Worm (Caenorhabditis elegans) whole organism, L4 larva: ENCODE measurements around the gene F45E12.5.

Experiments used
- F37D6.2 ChIP-seq: sonication (generic microtip); optimal IDR thresholded peaks from 2 replicates; lab custom pipeline; 2016; ENCODE audit warnings: mild to moderate bottlenecking, missing genetic modification characterization, missing compliant biosample characterization
- F44E2.7 ChIP-seq: fragments of 200-800 bp; sonication (Bioruptor generic); IDR thresholded peaks from 2 replicates; pipeline ENCODE4 v2.1.2; 2022; ENCODE audit warnings: missing genetic modification characterization, missing compliant biosample characterization
- F49E8.2 ChIP-seq: sonication (generic microtip); optimal IDR thresholded peaks from 2 replicates; lab custom pipeline; 2016; ENCODE audit warnings: missing compliant biosample characterization, mild to moderate bottlenecking, missing genetic modification characterization, borderline replicate concordance
- T20F7.1 ChIP-seq: fragments of 200-800 bp; sonication (Bioruptor generic); optimal IDR thresholded peaks from 2 replicates; lab custom pipeline; 2018; ENCODE audit warnings: mild to moderate bottlenecking, missing genetic modification characterization, missing compliant biosample characterization
- T26A8.4 ChIP-seq: fragments of 200-800 bp; sonication (Bioruptor generic); IDR thresholded peaks from 2 replicates; pipeline ENCODE4 v1.3.6; 2022; ENCODE audit warnings: missing genetic modification characterization, missing compliant biosample characterization
- Y105C5A.15 ChIP-seq: fragments of 200-800 bp; sonication (Bioruptor generic); IDR thresholded peaks from 2 replicates; pipeline ENCODE4 v1.3.6; 2022; ENCODE audit warnings: missing genetic modification characterization, missing compliant biosample characterization
- Y48G9A.11 ChIP-seq: fragments of 200-800 bp; sonication (Bioruptor generic); IDR thresholded peaks from 2 replicates; pipeline ENCODE4 v1.3.6; 2022; ENCODE audit warnings: missing genetic modification reagents, missing genetic modification characterization, missing compliant biosample characterization
- Y5F2A.4 ChIP-seq: fragments of 200-800 bp; sonication (Bioruptor generic); optimal IDR thresholded peaks from 2 replicates; lab custom pipeline; 2018; ENCODE audit warnings: mild to moderate bottlenecking, missing genetic modification characterization, missing compliant biosample characterization
- ZK337.2 ChIP-seq: fragments of 200-800 bp; sonication (Bioruptor generic); IDR thresholded peaks from 2 replicates; pipeline ENCODE4 v1.3.6; 2022; ENCODE audit warnings: missing genetic modification reagents, missing genetic modification characterization, missing compliant biosample characterization
- aha-1 ChIP-seq: fragments of 150-350 bp; peaks from one replicate; lab custom pipeline; 2014; ENCODE audit warnings: missing biosample characterization, missing genetic modification characterization
- ama-1 ChIP-seq: fragments of 150-350 bp; optimal IDR thresholded peaks from 2 replicates; lab custom pipeline; 2014; ENCODE audit warnings: inconsistent platforms, mixed read lengths
- attf-4 ChIP-seq: sonication (generic microtip); optimal IDR thresholded peaks from 3 replicates; lab custom pipeline; 2017; ENCODE audit warnings: missing biosample characterization, missing genetic modification characterization
- ceh-28 ChIP-seq: fragments of 150-350 bp; optimal IDR thresholded peaks from 2 replicates; lab custom pipeline; 2014; ENCODE audit warnings: missing biosample characterization, missing genetic modification reagents, missing genetic modification characterization
- ceh-32 ChIP-seq: sonication (generic microtip); optimal IDR thresholded peaks from 2 replicates; lab custom pipeline; 2016; ENCODE audit warnings: mild to moderate bottlenecking, missing genetic modification characterization, missing compliant biosample characterization; ENCODE audit not compliant: poor library complexity
- cey-2 ChIP-seq: sonication (generic microtip); optimal IDR thresholded peaks from 3 replicates; lab custom pipeline; 2017; ENCODE audit warnings: missing genetic modification characterization, mild to moderate bottlenecking, missing compliant biosample characterization, antibody characterized with exemption, borderline replicate concordance; ENCODE audit not compliant: insufficient read depth
- ctbp-1 ChIP-seq: fragments of 200-800 bp; sonication (Bioruptor generic); IDR thresholded peaks from 2 replicates; pipeline ENCODE4 v1.3.6; 2022; ENCODE audit warnings: missing genetic modification reagents, missing genetic modification characterization, missing compliant biosample characterization
- daf-12 ChIP-seq: fragments of 150-350 bp; optimal IDR thresholded peaks from 2 replicates; lab custom pipeline; 2014; ENCODE audit warnings: missing biosample characterization, missing genetic modification reagents, missing genetic modification characterization
- dmd-8 ChIP-seq: fragments of 200-800 bp; sonication (Bioruptor generic); IDR thresholded peaks from 2 replicates; pipeline ENCODE4 v1.3.6; 2022; ENCODE audit warnings: missing genetic modification characterization, missing compliant biosample characterization
- duxl-1 ChIP-seq: sonication (generic microtip); optimal IDR thresholded peaks from 2 replicates; lab custom pipeline; 2016; ENCODE audit warnings: mild to moderate bottlenecking, missing genetic modification characterization, moderate library complexity, missing compliant biosample characterization; ENCODE audit not compliant: poor library complexity
- dve-1 ChIP-seq: sonication (generic microtip); optimal IDR thresholded peaks from 2 replicates; lab custom pipeline; 2017; ENCODE audit warnings: antibody characterized with exemption, mild to moderate bottlenecking, missing genetic modification characterization, missing compliant biosample characterization; ENCODE audit not compliant: insufficient read depth
- fos-1 ChIP-seq: fragments of 150-350 bp; optimal IDR thresholded peaks from 2 replicates; lab custom pipeline; 2014; ENCODE audit warnings: missing biosample characterization, missing genetic modification characterization
- hif-1 ChIP-seq, 2 experiments: sonication (generic microtip); optimal IDR thresholded peaks; 2 replicates each; lab custom pipeline; 2016 to 2017; ENCODE audit warnings: missing compliant biosample characterization in 2 of 2, missing genetic modification characterization in 2 of 2, missing genetic modification reagents in 2 of 2, missing genotype in 2 of 2, mild to moderate bottlenecking in 1 of 2
- hlh-30 ChIP-seq: sonication (generic microtip); optimal IDR thresholded peaks from 2 replicates; lab custom pipeline; 2017; ENCODE audit warnings: antibody characterized with exemption, mild to moderate bottlenecking, missing genetic modification characterization, missing compliant biosample characterization; ENCODE audit not compliant: insufficient read depth
- hmg-1.1 ChIP-seq: fragments of 200-800 bp; sonication (Bioruptor generic); IDR thresholded peaks from 2 replicates; pipeline ENCODE4 v1.3.6; 2022; ENCODE audit warnings: missing genetic modification reagents, missing genetic modification characterization, missing compliant biosample characterization
- lim-7 ChIP-seq: fragments of 200-800 bp; sonication (Bioruptor generic); IDR thresholded peaks from 2 replicates; pipeline ENCODE4 v1.3.6; 2022; ENCODE audit warnings: missing genetic modification characterization, missing compliant biosample characterization
- lin-13 ChIP-seq: fragments of 150-350 bp; optimal IDR thresholded peaks from 2 replicates; lab custom pipeline; 2014; ENCODE audit warnings: missing biosample characterization, missing genetic modification reagents, missing genetic modification characterization
- lin-15B ChIP-seq: fragments of 150-350 bp; sonication (generic microtip); optimal IDR thresholded peaks from 3 replicates; lab custom pipeline; 2014; ENCODE audit warnings: missing biosample characterization, missing genetic modification characterization
- lin-38 ChIP-seq: fragments of 200-800 bp; sonication (Bioruptor generic); IDR thresholded peaks from 2 replicates; pipeline ENCODE4 v1.3.6; 2022; ENCODE audit warnings: missing genetic modification reagents, missing genetic modification characterization, missing compliant biosample characterization
- lin-39 ChIP-seq: fragments of 150-350 bp; optimal IDR thresholded peaks from 2 replicates; lab custom pipeline; 2014; ENCODE audit warnings: missing biosample characterization, missing genetic modification reagents, missing genetic modification characterization
- lsy-2 ChIP-seq, 2 experiments: fragments of 150-350 bp in 1 of 2; sonication (generic microtip) in 1 of 2; optimal IDR thresholded peaks; 2 replicates each; lab custom pipeline; 2014 to 2017; ENCODE audit warnings: missing biosample characterization in 2 of 2, missing genetic modification characterization in 2 of 2
- madf-5 ChIP-seq, 2 experiments: fragments of 200-800 bp; sonication (Bioruptor generic); IDR thresholded peaks; 2 replicates each; pipeline ENCODE4 v1.3.6; 2022; ENCODE audit warnings: missing compliant biosample characterization in 2 of 2, missing genetic modification characterization in 2 of 2
- nhr-10 ChIP-seq: fragments of 150-350 bp; optimal IDR thresholded peaks from 2 replicates; lab custom pipeline; 2014; ENCODE audit warnings: missing biosample characterization, missing genetic modification characterization
- nhr-102 ChIP-seq: sonication (generic microtip); optimal IDR thresholded peaks from 2 replicates; lab custom pipeline; 2016; ENCODE audit warnings: mild to moderate bottlenecking, missing genetic modification characterization, moderate library complexity, missing compliant biosample characterization
- nhr-25 ChIP-seq: sonication (generic microtip); optimal IDR thresholded peaks from 2 replicates; lab custom pipeline; 2017; ENCODE audit warnings: missing genetic modification characterization, mild to moderate bottlenecking, missing compliant biosample characterization, antibody characterized with exemption, moderate library complexity, borderline replicate concordance; ENCODE audit not compliant: insufficient read depth
- nhr-28 ChIP-seq: fragments of 150-350 bp; optimal IDR thresholded peaks from 2 replicates; lab custom pipeline; 2014; ENCODE audit warnings: missing biosample characterization, missing genetic modification characterization
- sdz-12 ChIP-seq: fragments of 200-800 bp; sonication (Bioruptor generic); optimal IDR thresholded peaks from 2 replicates; lab custom pipeline; 2018; ENCODE audit warnings: mild to moderate bottlenecking, missing genetic modification characterization, missing compliant biosample characterization
- skn-1 ChIP-seq: fragments of 150-350 bp; optimal IDR thresholded peaks from 2 replicates; lab custom pipeline; 2014; ENCODE audit warnings: missing biosample characterization, missing genetic modification characterization
- snpc-1.2 ChIP-seq: fragments of 200-800 bp; sonication (Bioruptor generic); IDR thresholded peaks from 2 replicates; pipeline ENCODE4 v1.3.6; 2022; ENCODE audit warnings: missing genetic modification reagents, missing genetic modification characterization, missing compliant biosample characterization
- spr-1 ChIP-seq: sonication (generic microtip); optimal IDR thresholded peaks from 2 replicates; lab custom pipeline; 2016; ENCODE audit warnings: mild to moderate bottlenecking, missing genetic modification characterization, missing compliant biosample characterization
- spr-3 ChIP-seq: fragments of 200-800 bp; sonication (Bioruptor generic); optimal IDR thresholded peaks from 2 replicates; lab custom pipeline; 2018; ENCODE audit warnings: mild to moderate bottlenecking, missing genetic modification characterization, missing compliant biosample characterization
- tag-97 ChIP-seq: fragments of 200-800 bp; sonication (Bioruptor generic); IDR thresholded peaks from 2 replicates; pipeline ENCODE4 v1.3.6; 2022; ENCODE audit warnings: missing genetic modification characterization, missing compliant biosample characterization
- tra-1 ChIP-seq: fragments of 200-800 bp; sonication (Bioruptor generic); IDR thresholded peaks from 2 replicates; pipeline ENCODE4 v1.3.6; 2022; ENCODE audit warnings: missing genetic modification reagents, missing genetic modification characterization, missing compliant biosample characterization
- unc-130 ChIP-seq: sonication (generic microtip); optimal IDR thresholded peaks from 2 replicates; lab custom pipeline; 2016; ENCODE audit warnings: missing genetic modification reagents, missing genetic modification characterization, missing compliant biosample characterization
- unc-62 ChIP-seq, 3 experiments: fragments of 150-350 bp in 1 of 3; sonication (generic microtip); optimal IDR thresholded peaks in 2 of 3; peaks in 1 of 3; 1 replicate in 1 of 3; 2 replicates in 2 of 3; lab custom pipeline; 2014 to 2017; ENCODE audit warnings: missing biosample characterization in 3 of 3, missing genetic modification characterization in 3 of 3, missing genetic modification reagents in 3 of 3, missing genotype in 1 of 3
- vab-7 ChIP-seq: fragments of 200-800 bp; sonication (Bioruptor generic); IDR thresholded peaks from 2 replicates; pipeline ENCODE4 v1.3.6; 2022; ENCODE audit warnings: missing genetic modification reagents, missing genetic modification characterization, missing compliant biosample characterization
- zag-1 ChIP-seq: fragments of 150-350 bp; optimal IDR thresholded peaks from 2 replicates; lab custom pipeline; 2014; ENCODE audit warnings: missing biosample characterization, missing genetic modification characterization
- zfp-2 ChIP-seq: sonication (generic microtip); optimal IDR thresholded peaks from 2 replicates; lab custom pipeline; 2016; ENCODE audit warnings: mild to moderate bottlenecking, missing genetic modification characterization, missing compliant biosample characterization
- ztf-7 ChIP-seq: fragments of 150-350 bp; optimal IDR thresholded peaks from 2 replicates; lab custom pipeline; 2014; ENCODE audit warnings: missing biosample characterization, missing genetic modification characterization

Gene F45E12.5

DNA sequence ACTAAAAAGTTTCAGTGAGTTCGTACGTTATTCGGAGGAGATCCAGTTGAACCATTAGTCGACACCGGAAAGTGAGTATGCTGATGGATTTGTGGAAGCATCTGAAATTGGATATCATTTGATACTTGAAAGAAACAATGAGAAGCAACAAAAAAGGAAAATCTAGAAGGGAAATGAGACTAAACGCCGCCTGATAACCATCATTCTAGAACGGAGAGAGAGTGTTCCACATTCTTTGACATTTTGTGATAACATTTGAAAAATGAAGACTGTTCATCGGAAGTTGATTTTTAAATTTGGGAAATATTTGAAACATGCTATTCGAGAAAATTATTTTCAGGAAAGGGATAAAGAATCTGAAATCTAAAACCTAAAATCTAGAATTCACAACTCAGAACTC is 21.3 kb upstream of the F45E12.5 start, which contains the start of gene npax-1:
TSS of gene npax-1 (minus strand) at position 101 of the 400 bp plus-strand sequence.
- TF ChIP-seq aha-1 (tag; lab: Kevin White, UChicago) (peak; percentile 86), ZK337.2 (GFP tag; lab: Robert Waterston, UW) (no peak)
- TF ChIP-seq, all 104 proteins: peak for 1

DNA sequence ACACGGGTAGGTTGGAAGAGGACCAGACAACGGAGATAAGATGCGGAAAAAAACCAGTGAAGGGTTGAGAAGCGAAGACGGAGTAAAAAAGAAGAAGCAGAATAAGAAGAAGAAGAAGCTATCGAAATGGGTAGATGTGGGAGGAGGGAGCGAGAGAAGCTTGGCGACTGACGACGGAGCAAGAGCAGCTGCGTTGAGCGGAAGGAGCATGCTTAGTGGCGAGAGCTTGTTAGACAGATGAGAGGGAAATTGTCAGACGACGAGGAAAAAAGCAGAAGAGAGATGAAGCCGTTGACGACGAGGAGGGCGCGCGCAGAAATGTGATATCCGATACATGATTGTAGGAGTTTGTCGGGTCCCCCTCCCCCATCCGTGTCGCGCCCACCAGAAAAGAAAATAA is 17.1 kb upstream of the F45E12.5 start:
- TF ChIP-seq dmd-8 (GFP tag; lab: Robert Waterston, UW), result no peak
- TF ChIP-seq unc-130 (GFP tag; lab: Kevin White, UChicago), result no peak
- no peak for TF ChIP-seq lin-13 (GFP tag; lab: Kevin White, UChicago)
- no peak for TF ChIP-seq Y48G9A.11 (GFP tag; lab: Robert Waterston, UW)
- TF ChIP-seq tag-97 (GFP tag; lab: Robert Waterston, UW), result no peak
- no peak for TF ChIP-seq spr-1 (tag; lab: Kevin White, UChicago)
- TF ChIP-seq ama-1, result no peak
- peak; percentile 52 for TF ChIP-seq hlh-30 (tag; lab: Kevin White, UChicago)
- TF ChIP-seq F37D6.2, result peak; percentile 38
- 0 out of 2 replicates have a peak, but pooled peaks have one; percentile 20 for TF ChIP-seq vab-7
- TF ChIP-seq F44E2.7, result no peak
- TF ChIP-seq madf-5 (GFP tag; IDR thresholded peaks at IDR 0.05; lab: Robert Waterston, UW), result no peak
- TF ChIP-seq fos-1 (tag; lab: Kevin White, UChicago), result no peak
- TF ChIP-seq lsy-2 (tag; optimal IDR thresholded peaks at IDR 0.05; lab: Kevin White, UChicago), result peak in 1 of 2 experiments; percentile 46
- no peak for TF ChIP-seq T26A8.4
- no peak for TF ChIP-seq cey-2 (tag; lab: Kevin White, UChicago)
- peak; percentile 81 for TF ChIP-seq ctbp-1 (GFP tag; lab: Robert Waterston, UW)
- TF ChIP-seq ceh-32 (tag; lab: Kevin White, UChicago), result no peak
- 0 out of 2 replicates have a peak, but pooled peaks have one; percentile 51 for TF ChIP-seq hmg-1.1 (GFP tag; lab: Robert Waterston, UW)
- no peak for TF ChIP-seq spr-3 (GFP tag; lab: Kevin White, UChicago)
- TF ChIP-seq Y5F2A.4 (GFP tag; lab: Kevin White, UChicago), result no peak
- TF ChIP-seq T20F7.1, result no peak
- no peak for TF ChIP-seq attf-4 (tag; lab: Kevin White, UChicago)
- TF ChIP-seq unc-62 (GFP tag; optimal IDR thresholded peaks at IDR 0.05 in 1 of 2; lab: Kevin White, UChicago), result no peak
- no peak for TF ChIP-seq unc-62 (tag; optimal IDR thresholded peaks at IDR 0.05; lab: Kevin White, UChicago)
- no peak for TF ChIP-seq duxl-1 (tag; lab: Kevin White, UChicago)
- TF ChIP-seq aha-1 (tag; lab: Kevin White, UChicago), result peak; percentile 73
- no peak for TF ChIP-seq nhr-28
- TF ChIP-seq F49E8.2 (tag; lab: Kevin White, UChicago), result no peak
- TF ChIP-seq lin-38, result no peak
- no peak for TF ChIP-seq dve-1 (tag; lab: Kevin White, UChicago)
- TF ChIP-seq tra-1, result no peak
- TF ChIP-seq zfp-2 (tag; lab: Kevin White, UChicago), result no peak
- no peak for TF ChIP-seq lin-39 (tag; lab: Kevin White, UChicago)
- no peak for TF ChIP-seq ztf-7 (tag; lab: Kevin White, UChicago)
- TF ChIP-seq lin-15B (tag; lab: Kevin White, UChicago), result no peak
- no peak for TF ChIP-seq zag-1 (tag; lab: Kevin White, UChicago)
- TF ChIP-seq skn-1, result no peak
- peak in 1 of 2 experiments; percentile 55 for TF ChIP-seq hif-1 (tag; optimal IDR thresholded peaks at IDR 0.05; lab: Kevin White, UChicago)
- TF ChIP-seq ceh-28 (tag; lab: Kevin White, UChicago), result no peak
- no peak for TF ChIP-seq snpc-1.2
- TF ChIP-seq sdz-12 (GFP tag; lab: Kevin White, UChicago), result peak; percentile 32
- no peak for TF ChIP-seq daf-12
- no peak for TF ChIP-seq nhr-102
- no peak for TF ChIP-seq Y105C5A.15
- no peak for TF ChIP-seq nhr-10
- TF ChIP-seq nhr-25 (tag; lab: Kevin White, UChicago), result no peak
- no peak for TF ChIP-seq lim-7 (GFP tag; lab: Robert Waterston, UW)
